Fruit fly (Drosophila melanogaster): ENCODE results near the gene CG45075.

DNA sequence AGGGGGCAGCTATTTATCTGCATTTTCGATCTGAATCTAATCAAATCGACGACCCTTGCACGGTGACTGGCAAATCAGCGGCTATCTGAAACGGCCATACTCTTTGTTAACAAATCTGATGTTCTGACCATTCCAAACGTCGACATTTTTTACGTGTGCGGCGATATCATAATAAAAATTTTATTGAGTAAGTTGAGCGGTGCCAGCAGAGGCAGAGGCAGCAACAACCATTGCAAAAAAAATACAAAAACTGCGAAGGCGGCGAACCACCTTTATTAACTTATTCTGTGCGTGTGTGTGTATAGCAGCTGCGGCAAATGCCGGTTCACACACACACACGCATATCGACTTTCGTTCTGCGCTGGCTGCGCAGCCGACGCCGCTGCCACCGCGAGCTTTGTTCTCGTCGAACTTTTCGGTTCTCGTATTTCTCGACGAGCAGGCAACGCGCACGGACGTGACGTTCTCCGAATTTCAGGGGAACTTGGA is 9.0 kb upstream of the CG45075 start, which contains the start of gene Kr-h1:
- TF ChIP-seq CG17829 (tag; optimal IDR thresholded peaks at IDR 0.05) (no peak), CG32532 (GFP tag; IDR thresholded peaks at IDR 0.05) (no peak), Doc3 (GFP tag; IDR thresholded peaks at IDR 0.05; ENCODE audit: partially characterized antibody) (no peak), Fer1 (GFP tag; optimal IDR thresholded peaks at IDR 0.05) (no peak), zen2 (GFP tag; IDR thresholded peaks at IDR 0.05; ENCODE audit: partially characterized antibody) (no peak), CG4424 (GFP tag; optimal IDR thresholded peaks at IDR 0.05) (no peak), CG1792 (GFP tag; optimal IDR thresholded peaks at IDR 0.05) (no peak), wor (GFP tag; IDR thresholded peaks at IDR 0.05) (no peak), CG17385 (GFP tag; optimal IDR thresholded peaks at IDR 0.05) (no peak), CG1603 (tag; optimal IDR thresholded peaks at IDR 0.05) (no peak), Dfd (GFP tag; optimal IDR thresholded peaks at IDR 0.05) (no peak)

Measured in whole organism, embryonic.